Fruit fly (Drosophila melanogaster): ENCODE measurements around the gene CG32152.

CG32152 gene

dm6 chr3L:16161847-16162556, 18.2 kb upstream of the CG32152 start (continued):
- TF ChIP-seq HHEX (GFP tag; optimal IDR thresholded peaks at IDR 0.05) (peak; percentile 79), tna (GFP tag; IDR thresholded peaks at IDR 0.05; ENCODE audit: partially characterized antibody) (no peak), CG4424 (GFP tag; optimal IDR thresholded peaks at IDR 0.05) (peak; percentile 69), HmgZ (tag; optimal IDR thresholded peaks at IDR 0.05) (peak; percentile 73), CG30020 (tag; optimal IDR thresholded peaks at IDR 0.05) (no peak), CG12219 (GFP tag; optimal IDR thresholded peaks at IDR 0.05) (peak; percentile 69), fd102C (GFP tag; optimal IDR thresholded peaks at IDR 0.05) (no peak), odd (GFP tag; optimal IDR thresholded peaks at IDR 0.05) (peak; percentile 67), CG16863 (GFP tag; optimal IDR thresholded peaks at IDR 0.05) (peak; percentile 62), gro (GFP tag; optimal IDR thresholded peaks at IDR 0.05) (peak; percentile 47), CG6654 (GFP tag; optimal IDR thresholded peaks at IDR 0.05) (no peak), CG12104 (GFP tag; optimal IDR thresholded peaks at IDR 0.05) (peak; percentile 51), CG2129 (GFP tag; IDR thresholded peaks at IDR 0.05; ENCODE audit: partially characterized antibody) (no peak), hbn (GFP tag; IDR thresholded peaks at IDR 0.05; ENCODE audit: partially characterized antibody) (no peak), nerfin-1 (tag; optimal IDR thresholded peaks at IDR 0.05) (peak; percentile 56), zen2 (GFP tag; IDR thresholded peaks at IDR 0.05; ENCODE audit: partially characterized antibody) (no peak), NK7.1 (GFP tag; optimal IDR thresholded peaks at IDR 0.05) (no peak), dan (GFP tag; IDR thresholded peaks at IDR 0.05) (no peak), kay (GFP tag; optimal IDR thresholded peaks at IDR 0.05) (no peak), CG12236 (GFP tag; optimal IDR thresholded peaks at IDR 0.05) (peak; percentile 52), inv (GFP tag; IDR thresholded peaks at IDR 0.05; ENCODE audit: partially characterized antibody) (no peak), Rfx (GFP tag; IDR thresholded peaks at IDR 0.05) (peak; percentile 57), CG2116 (GFP tag; optimal IDR thresholded peaks at IDR 0.05) (peak; percentile 34), Kr (GFP tag; optimal IDR thresholded peaks at IDR 0.05) (no peak), ewg (GFP tag; optimal IDR thresholded peaks at IDR 0.05) (peak; percentile 51), CG8281 (tag; optimal IDR thresholded peaks at IDR 0.05) (peak; percentile 29), CoRest (tag; optimal IDR thresholded peaks at IDR 0.05) (peak; percentile 86), en (GFP tag; optimal IDR thresholded peaks at IDR 0.05) (no peak), CG12659 (GFP tag; optimal IDR thresholded peaks at IDR 0.05) (peak; percentile 77), CG11695 (GFP tag; IDR thresholded peaks at IDR 0.05) (peak; percentile 78), sens-2 (GFP tag; IDR thresholded peaks at IDR 0.05) (peak; percentile 44; the same call in 1 of the 2 replicates), CG7928 (GFP tag; optimal IDR thresholded peaks at IDR 0.05) (peak; percentile 14), Doc2 (GFP tag; IDR thresholded peaks at IDR 0.05) (no peak), Nf-YC (tag; optimal IDR thresholded peaks at IDR 0.05) (peak; percentile 55), CG6813 (GFP tag; optimal IDR thresholded peaks at IDR 0.05) (peak; percentile 69), Elba2 (GFP tag; optimal IDR thresholded peaks at IDR 0.05) (no peak), bowl (GFP tag; IDR thresholded peaks at IDR 0.05) (no peak), Atf-2 (GFP tag; optimal IDR thresholded peaks at IDR 0.05) (peak; percentile 48), Lim3 (GFP tag; IDR thresholded peaks at IDR 0.05) (no peak), az2 (GFP tag; optimal IDR thresholded peaks at IDR 0.05) (peak; percentile 71), Side (GFP tag; optimal IDR thresholded peaks at IDR 0.05) (peak; percentile 43), CG1529 (GFP tag; optimal IDR thresholded peaks at IDR 0.05) (peak; percentile 68), wek (GFP tag; optimal IDR thresholded peaks at IDR 0.05) (no peak), CG1832 (GFP tag; optimal IDR thresholded peaks at IDR 0.05) (peak; percentile 72), CG10209 (GFP tag; optimal IDR thresholded peaks at IDR 0.05) (peak; percentile 82), CG33213 (GFP tag; optimal IDR thresholded peaks at IDR 0.05) (peak; percentile 28), CG10654 (GFP tag; optimal IDR thresholded peaks at IDR 0.05) (peak; percentile 25), pb (GFP tag; optimal IDR thresholded peaks at IDR 0.05) (peak; percentile 53), CG8388 (GFP tag; optimal IDR thresholded peaks at IDR 0.05) (peak; percentile 60)
